Worm (Caenorhabditis elegans): ENCODE results near the gene ceh-100.

DNA sequence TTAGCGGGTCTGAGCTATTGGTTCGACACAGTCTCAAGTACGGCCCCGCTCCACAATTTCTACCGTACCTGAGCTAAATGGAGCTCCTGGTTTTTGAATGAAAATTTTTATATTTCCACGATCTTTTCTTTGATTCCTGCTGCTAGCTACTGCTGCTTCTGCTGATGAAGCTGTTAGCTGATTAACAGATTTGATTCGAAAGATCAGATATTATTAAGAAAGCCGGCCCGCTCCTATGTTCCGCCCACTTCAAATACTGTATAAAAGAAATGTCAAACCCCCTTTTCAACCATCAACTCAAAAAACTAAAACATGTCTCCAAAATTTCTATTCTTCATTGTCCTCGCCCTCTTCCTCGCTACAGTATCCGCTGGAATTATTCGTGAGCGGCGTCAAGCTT, 14.1 kb upstream of the ceh-100 start, which contains the start of gene nspe-3:
- TF ChIP-seq R02D3.7 (tag; optimal IDR thresholded peaks at IDR 0.05), result no peak
- no peak for TF ChIP-seq aly-2 (tag; optimal IDR thresholded peaks at IDR 0.05)
- TF ChIP-seq lin-39 (tag; optimal IDR thresholded peaks at IDR 0.05), result no peak
- no peak for TF ChIP-seq ztf-11 (tag; optimal IDR thresholded peaks at IDR 0.05)
- no peak for TF ChIP-seq unc-39 (tag; optimal IDR thresholded peaks at IDR 0.05)

All from whole organism, L4 larva.